Worm (Caenorhabditis elegans): ENCODE measurements around the gene K09C4.10.
A peak's percentile ranks its signal among the peaks of the same experiment; 100 is the strongest.

The K09C4.10 gene

ce11 chrX:3297812-3298211 is 17.8 kb upstream of the K09C4.10 start (continued):
- TF ChIP-seq hif-1 (tag; optimal IDR thresholded peaks at IDR 0.05) (no peak), ceh-82 (tag; optimal IDR thresholded peaks at IDR 0.05) (no peak), F10B5.3 (tag; optimal IDR thresholded peaks at IDR 0.05) (no peak), spr-1 (tag; optimal IDR thresholded peaks at IDR 0.05) (no peak), dpl-1 (GFP tag; optimal IDR thresholded peaks at IDR 0.05) (no peak), Y75B8A.6 (GFP tag; IDR thresholded peaks at IDR 0.05) (no peak), ama-1 (optimal IDR thresholded peaks at IDR 0.05) (no peak), egl-27 (tag; optimal IDR thresholded peaks at IDR 0.05) (no peak), cey-2 (tag; optimal IDR thresholded peaks at IDR 0.05; ENCODE audit: borderline replicate concordance, insufficient read depth) (no peak), nhr-10 (tag; optimal IDR thresholded peaks at IDR 0.05) (no peak), nhr-77 (tag; optimal IDR thresholded peaks at IDR 0.05) (peak; percentile 69), T20F7.1 (GFP tag; optimal IDR thresholded peaks at IDR 0.05) (no peak), arid-1 (GFP tag; conservative IDR thresholded peaks at IDR 0.05) (no peak), nhr-42 (GFP tag; IDR thresholded peaks at IDR 0.05) (no peak), daf-16 (GFP tag; optimal IDR thresholded peaks at IDR 0.05) (no peak), daf-16 (tag; optimal IDR thresholded peaks at IDR 0.05) (peak; percentile 73), dmd-9 (GFP tag; IDR thresholded peaks at IDR 0.05) (no peak), mdl-1 (tag; optimal IDR thresholded peaks at IDR 0.05) (peak in 1 of 2 experiments; percentile 0), skn-1 (tag; optimal IDR thresholded peaks at IDR 0.05) (no peak), daf-8 (GFP tag; IDR thresholded peaks at IDR 0.05) (no peak), nhr-48 (tag; optimal IDR thresholded peaks at IDR 0.05) (peak; percentile 39), mxl-2 (GFP tag; conservative IDR thresholded peaks at IDR 0.05) (no peak), vab-7 (GFP tag; IDR thresholded peaks at IDR 0.05) (no peak), rbr-2 (tag; optimal IDR thresholded peaks at IDR 0.05) (no peak), attf-4 (tag; optimal IDR thresholded peaks at IDR 0.05) (no peak), lin-1 (GFP tag; IDR thresholded peaks at IDR 0.05) (no peak), unc-62 (GFP tag; optimal IDR thresholded peaks at IDR 0.05 in 1 of 2) (peak in 1 of 2 experiments; percentile 78), unc-62 (tag; optimal IDR thresholded peaks at IDR 0.05) (no peak), R02D3.7 (tag; optimal IDR thresholded peaks at IDR 0.05) (no peak), jun-1 (tag; optimal IDR thresholded peaks at IDR 0.05) (no peak), fkh-10 (GFP tag; optimal IDR thresholded peaks at IDR 0.05) (no peak), ceh-28 (tag; optimal IDR thresholded peaks at IDR 0.05) (no peak), dmd-6 (GFP tag; IDR thresholded peaks at IDR 0.05) (peak; percentile 96), lin-13 (GFP tag; optimal IDR thresholded peaks at IDR 0.05) (no peak), aly-2 (tag; optimal IDR thresholded peaks at IDR 0.05) (no peak), hlh-11 (tag; optimal IDR thresholded peaks at IDR 0.05) (peak; percentile 58), madf-5 (GFP tag; IDR thresholded peaks at IDR 0.05) (no peak), ceh-32 (tag; optimal IDR thresholded peaks at IDR 0.05; ENCODE audit: poor library complexity) (no peak), ztf-7 (tag; optimal IDR thresholded peaks at IDR 0.05) (no peak), zfp-3 (GFP tag; conservative IDR thresholded peaks at IDR 0.05) (no peak), pqm-1 (tag; optimal IDR thresholded peaks at IDR 0.05) (peak; percentile 61), hmg-1.1 (GFP tag; IDR thresholded peaks at IDR 0.05) (no peak), ztf-11 (tag; optimal IDR thresholded peaks at IDR 0.05) (no peak), gei-8 (GFP tag; optimal IDR thresholded peaks at IDR 0.05) (no peak), tag-97 (GFP tag; IDR thresholded peaks at IDR 0.05) (no peak), pha-4 (GFP tag; IDR thresholded peaks at IDR 0.05) (no peak), pha-4 (tag; optimal IDR thresholded peaks at IDR 0.05) (no peak)

Data from whole organism, L4 larva.